Worm (Caenorhabditis elegans) whole organism, early embryonic: ENCODE results near the gene W08F4.3.

Experiments used
- hmbx-1 ChIP-seq: sonication (generic microtip); optimal IDR thresholded peaks from 2 replicates; lab custom pipeline; 2016; ENCODE audit warnings: mild to moderate bottlenecking, missing genetic modification characterization, missing compliant biosample characterization
- pes-1 ChIP-seq: fragments of 200-800 bp; sonication (Bioruptor generic); IDR thresholded peaks from 2 replicates; pipeline ENCODE4 v1.3.6; 2022; ENCODE audit warnings: missing genetic modification reagents, missing genetic modification characterization, missing compliant biosample characterization
- scrt-1 ChIP-seq: fragments of 200-800 bp; sonication (Bioruptor generic); IDR thresholded peaks from 2 replicates; pipeline ENCODE4 v1.3.6; 2022; ENCODE audit warnings: missing genetic modification characterization, missing compliant biosample characterization

DNA sequence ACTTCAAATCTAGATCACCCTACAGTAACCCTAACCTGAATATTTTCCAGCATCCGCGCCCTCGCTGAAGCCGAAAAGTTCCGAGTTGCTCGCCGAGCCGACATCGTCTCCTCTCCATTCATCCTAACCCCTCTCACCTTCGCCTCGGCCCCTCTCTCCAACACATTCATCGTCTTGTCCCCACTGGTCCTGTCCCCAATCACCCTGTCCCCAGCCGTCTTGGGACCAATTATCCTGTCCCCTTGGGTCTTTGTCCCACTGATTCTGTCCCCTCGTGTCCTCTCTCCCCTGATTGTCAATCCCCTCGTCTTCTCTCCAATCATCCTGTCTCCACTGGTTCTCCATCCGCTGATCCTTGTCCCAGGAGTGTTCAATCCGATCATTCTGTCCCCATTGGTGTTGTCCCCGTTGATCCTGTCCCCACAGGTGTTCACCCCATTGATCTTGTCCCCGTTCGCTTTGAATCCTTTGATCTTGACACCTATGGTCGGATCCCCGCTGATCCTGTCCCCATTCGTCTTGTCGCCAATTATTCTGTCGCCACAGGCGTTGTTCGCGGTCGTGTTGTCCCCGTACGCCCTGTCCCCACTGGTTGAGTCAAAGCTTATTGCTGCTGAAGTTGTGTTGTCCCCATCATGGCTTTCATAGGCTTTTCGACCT lies 29.0 kb upstream of the W08F4.3 start, which contains the start of gene lips-7:
- TF ChIP-seq pes-1 (GFP tag; lab: Robert Waterston, UW) (no peak), scrt-1 (no peak), hmbx-1 (tag; lab: Kevin White, UChicago) (no peak)
